Worm (Caenorhabditis elegans) whole organism, L4/young adult: ENCODE results near the gene F09F7.5.

Experiments
- W03F9.2 ChIP-seq: fragments of 150-350 bp; optimal IDR thresholded peaks from 2 replicates; lab custom pipeline; 2014; ENCODE audit warnings: missing biosample characterization, missing genetic modification characterization
- dao-5 ChIP-seq: sonication (generic microtip); optimal IDR thresholded peaks from 2 replicates; lab custom pipeline; 2016; ENCODE audit warnings: missing genotype, missing genetic modification characterization, moderate library complexity, missing compliant biosample characterization
- him-1 ChIP-seq: sonication (generic microtip); optimal IDR thresholded peaks from 2 replicates; lab custom pipeline; 2016; ENCODE audit warnings: missing genotype, missing genetic modification reagents, missing genetic modification characterization, missing compliant biosample characterization

F09F7.5 gene

DNA sequence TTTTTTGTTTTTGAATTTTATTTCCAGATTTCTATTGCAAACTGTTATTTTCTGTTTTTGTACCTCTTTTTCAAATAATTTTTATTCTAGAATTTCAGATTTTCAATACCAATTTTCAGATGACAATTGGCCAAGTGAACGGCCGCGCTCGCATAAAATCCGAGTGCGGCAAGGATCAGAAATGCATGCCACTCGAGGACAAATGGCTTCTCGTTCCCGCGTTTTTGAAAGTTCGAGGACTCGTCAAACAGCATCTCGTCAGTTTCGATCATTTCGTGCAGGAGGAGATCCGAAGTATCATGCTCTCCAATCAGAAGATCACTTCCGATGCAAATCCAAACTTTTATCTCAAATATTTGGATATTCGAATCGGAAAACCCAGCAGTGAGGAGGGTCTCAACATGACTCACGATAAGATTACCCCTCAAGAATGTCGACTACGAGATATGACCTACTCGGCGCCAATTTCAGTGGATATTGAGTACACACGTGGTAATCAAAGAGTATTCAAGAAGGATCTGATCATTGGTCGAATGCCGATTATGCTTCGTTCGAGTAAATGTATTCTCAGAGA lies 10.5 kb downstream of the F09F7.5 start, which contains the start of gene rpc-2:
TSS of gene rpc-2 (plus strand) at position 120 of the 574 bp plus-strand sequence.
- no peak for TF ChIP-seq W03F9.2
- TF ChIP-seq him-1 (tag; lab: Kevin White, UChicago), result no peak
- TF ChIP-seq dao-5 (tag; lab: Kevin White, UChicago), result no peak

DNA sequence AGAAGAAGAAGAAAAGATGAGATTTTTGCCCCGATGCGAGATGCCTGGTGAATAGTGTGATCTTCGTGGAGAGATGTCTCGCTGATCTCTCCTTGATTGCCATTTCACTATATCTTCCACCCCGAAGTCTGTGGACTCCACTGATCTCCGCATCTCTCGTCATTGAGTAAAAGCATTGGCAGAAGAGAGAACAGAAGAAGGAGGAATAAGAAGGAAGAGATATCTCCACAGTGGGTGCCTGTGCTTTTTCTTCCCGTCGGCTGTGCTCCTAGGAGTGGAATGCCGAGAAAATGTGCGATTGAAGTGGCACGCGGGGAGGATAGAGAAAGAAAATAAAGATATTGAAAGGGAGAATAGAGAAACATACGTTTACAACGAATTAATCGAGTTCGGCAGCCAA lies 16.9 kb downstream of the F09F7.5 start:
- TF ChIP-seq dao-5 (tag; lab: Kevin White, UChicago) (no peak), him-1 (tag; lab: Kevin White, UChicago) (no peak), W03F9.2 (no peak)

DNA sequence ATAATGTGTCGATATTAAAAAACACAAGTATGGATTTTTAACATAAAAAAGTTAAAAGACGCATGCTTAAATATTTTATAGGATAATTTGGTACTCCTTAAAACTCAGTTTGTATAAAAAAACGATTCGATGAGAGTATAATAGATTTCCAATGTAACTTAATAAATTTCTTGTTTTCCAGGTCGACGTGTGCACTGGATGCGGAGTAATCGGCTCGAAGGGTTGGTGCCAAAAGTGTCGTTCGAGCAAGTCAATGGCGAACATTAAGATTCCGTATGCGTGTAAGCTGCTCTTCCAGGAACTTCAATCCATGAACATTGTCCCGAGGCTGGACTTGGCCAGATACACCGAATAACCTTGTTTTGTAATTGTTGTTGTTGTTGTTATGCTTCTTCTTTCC lies 17.5 kb downstream of the F09F7.5 start:
- TF ChIP-seq him-1 (tag; lab: Kevin White, UChicago), result no peak
- no peak for TF ChIP-seq W03F9.2
- no peak for TF ChIP-seq dao-5 (tag; lab: Kevin White, UChicago)

DNA sequence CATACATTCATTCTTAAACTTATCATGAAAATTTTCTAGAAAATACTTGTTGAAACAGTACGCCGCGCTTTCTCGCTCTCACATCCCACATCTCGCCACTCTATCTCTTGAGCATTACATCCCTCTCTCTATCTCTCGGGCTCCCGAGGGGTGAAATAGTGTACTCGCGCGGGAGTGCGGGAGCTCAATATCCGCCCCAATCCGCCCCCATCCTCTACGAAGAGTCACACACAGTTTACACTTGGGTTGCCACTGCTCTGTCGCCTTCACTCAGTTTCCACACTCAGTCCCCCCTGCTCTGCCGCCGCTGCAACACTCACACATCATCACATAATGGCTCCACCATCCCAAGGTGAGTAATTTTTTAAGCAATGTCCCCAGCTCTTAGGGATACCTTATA lies 18.0 kb downstream of the F09F7.5 start, which contains the start of gene mlc-3:
TSS of gene mlc-3 (plus strand) at position 227 of the 400 bp plus-strand sequence.
- TF ChIP-seq W03F9.2 (no peak), him-1 (tag; lab: Kevin White, UChicago) (no peak), dao-5 (tag; lab: Kevin White, UChicago) (no peak)

DNA sequence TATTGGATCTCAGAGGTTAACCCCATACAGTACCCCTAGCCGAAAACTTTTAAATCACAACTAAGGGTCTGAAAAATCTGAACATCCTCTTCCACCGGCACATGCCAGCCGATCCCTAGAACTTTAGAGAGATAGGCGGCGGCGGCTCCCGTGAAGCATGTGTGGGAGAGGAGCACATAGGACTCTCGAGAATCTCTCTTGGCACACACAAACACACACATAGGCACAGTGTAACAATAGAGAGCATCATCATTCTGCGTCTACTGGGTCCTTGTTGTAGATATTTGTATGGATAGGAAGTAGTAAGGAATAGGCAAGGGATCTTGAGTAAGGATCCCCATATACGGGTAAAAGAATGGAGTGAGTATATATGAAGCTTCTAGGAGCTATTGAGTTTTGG lies 18.9 kb downstream of the F09F7.5 start:
- TF ChIP-seq dao-5 (tag; lab: Kevin White, UChicago), result no peak
- TF ChIP-seq him-1 (tag; lab: Kevin White, UChicago), result no peak
- no peak for TF ChIP-seq W03F9.2

DNA sequence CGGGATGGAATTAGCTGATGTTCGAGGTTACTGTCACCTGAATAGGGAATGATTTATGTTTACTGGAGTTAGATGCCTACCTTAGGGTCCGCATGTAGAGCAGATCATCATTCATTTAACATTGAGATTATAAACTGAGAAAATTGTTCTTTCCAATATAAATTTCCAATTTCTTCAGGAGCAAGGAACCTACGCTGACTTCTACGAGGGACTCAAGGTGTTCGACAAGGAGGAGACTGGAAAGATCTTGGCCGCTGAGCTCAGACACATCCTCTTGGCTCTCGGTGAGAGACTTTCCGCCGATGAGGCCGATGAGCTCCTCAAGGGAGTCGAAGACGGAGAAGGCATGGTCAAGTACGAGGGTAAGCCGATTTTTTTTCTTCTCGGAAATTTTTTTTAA lies 19.7 kb downstream of the F09F7.5 start:
- no peak for TF ChIP-seq W03F9.2
- TF ChIP-seq dao-5 (tag; lab: Kevin White, UChicago), result no peak
- TF ChIP-seq him-1 (tag; lab: Kevin White, UChicago), result no peak

DNA sequence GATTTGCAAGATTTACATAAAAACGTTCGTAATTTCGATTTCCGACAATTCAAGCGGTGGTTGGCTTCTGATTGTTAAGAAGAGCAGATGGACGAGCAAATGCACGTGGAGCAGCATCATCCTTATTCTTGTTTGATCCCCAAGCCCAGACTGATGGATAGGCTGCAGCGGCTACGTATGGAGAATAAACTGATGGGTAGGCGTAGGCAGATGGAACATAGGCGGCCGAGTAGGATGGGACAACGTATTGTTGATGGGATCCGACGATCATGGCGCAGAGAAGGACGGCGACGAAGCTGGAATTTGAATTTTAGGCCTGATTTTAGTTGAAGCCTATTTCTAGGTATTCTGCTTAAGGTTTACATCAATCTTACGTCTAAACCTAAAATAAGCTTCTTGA lies 21.5 kb downstream of the F09F7.5 start:
- TF ChIP-seq dao-5 (tag; lab: Kevin White, UChicago) (no peak), W03F9.2 (no peak), him-1 (tag; lab: Kevin White, UChicago) (no peak)

DNA sequence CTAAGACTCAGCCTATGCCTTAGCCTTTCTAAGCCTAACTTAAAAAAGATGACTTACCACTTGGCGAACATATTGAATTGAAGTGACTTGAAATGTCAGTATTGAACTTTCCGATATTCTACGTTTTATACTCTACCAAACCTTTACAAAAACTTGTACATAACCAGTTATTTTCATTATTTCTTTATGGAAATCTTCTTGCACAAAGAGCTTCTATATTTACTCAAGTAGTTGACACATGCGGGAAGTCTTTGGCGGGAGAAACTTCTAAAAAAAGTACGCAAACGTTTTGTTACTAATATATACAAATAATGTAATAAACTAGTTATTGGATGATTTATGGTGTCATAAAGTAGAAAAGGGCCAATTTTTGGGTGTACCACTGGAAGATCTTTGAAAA lies 21.9 kb downstream of the F09F7.5 start, which contains the start of gene nspb-12:
TSS of gene nspb-12 (minus strand) at position 101 of the 400 bp plus-strand sequence.
- no peak for TF ChIP-seq W03F9.2
- no peak for TF ChIP-seq dao-5 (tag; lab: Kevin White, UChicago)
- TF ChIP-seq him-1 (tag; lab: Kevin White, UChicago), result no peak

DNA sequence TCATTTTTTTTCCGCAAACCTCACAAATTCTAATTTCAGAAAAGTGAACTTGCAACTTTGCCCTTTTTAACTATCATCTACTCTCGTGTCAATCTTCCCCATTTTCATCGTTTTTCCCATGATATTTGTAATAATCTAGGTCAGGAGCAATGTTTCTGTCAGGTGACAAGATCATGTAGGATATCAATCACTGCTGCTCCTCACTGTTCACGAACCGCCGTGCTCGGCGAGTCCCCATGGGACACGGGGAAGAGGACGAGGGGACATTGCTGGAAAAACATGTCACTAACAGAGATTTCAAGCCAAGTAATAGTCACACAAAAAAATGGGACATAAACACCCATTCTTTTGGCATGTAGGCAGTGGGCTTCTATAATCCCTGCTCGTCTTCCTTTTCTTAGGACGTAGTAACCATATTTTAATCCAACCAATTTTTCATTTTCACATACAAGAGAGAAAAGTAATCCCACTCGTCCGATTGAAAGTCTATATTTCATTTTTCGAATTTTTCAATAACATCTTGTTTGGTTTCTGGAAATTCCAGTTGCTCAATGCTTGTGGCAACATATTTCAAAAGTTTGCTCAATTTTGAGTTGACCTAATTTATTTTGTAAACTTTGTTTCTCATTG lies 24.1 kb downstream of the F09F7.5 start:
- no peak for TF ChIP-seq dao-5 (tag; lab: Kevin White, UChicago)
- no peak for TF ChIP-seq W03F9.2
- no peak for TF ChIP-seq him-1 (tag; lab: Kevin White, UChicago)

DNA sequence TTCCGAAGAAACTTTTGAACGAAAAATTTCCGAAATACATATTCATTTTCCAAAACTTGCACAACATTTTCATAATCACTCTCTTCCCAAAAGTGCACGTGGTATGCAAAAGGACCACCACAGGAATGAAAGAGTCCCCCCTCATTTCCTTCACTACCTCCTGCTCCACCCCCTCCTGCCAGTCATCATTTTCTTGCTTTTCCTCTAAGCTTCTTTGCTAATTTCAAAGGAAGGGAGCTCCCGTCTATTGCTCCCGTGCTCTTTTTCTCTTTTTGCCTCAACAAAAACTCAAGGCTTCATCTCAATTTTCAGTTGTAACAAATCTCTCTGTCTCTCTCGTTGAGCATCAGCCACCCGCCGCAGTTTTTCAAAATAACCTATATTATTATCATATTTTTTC lies 26.0 kb downstream of the F09F7.5 start:
- no peak for TF ChIP-seq dao-5 (tag; lab: Kevin White, UChicago)
- no peak for TF ChIP-seq W03F9.2
- no peak for TF ChIP-seq him-1 (tag; lab: Kevin White, UChicago)

DNA sequence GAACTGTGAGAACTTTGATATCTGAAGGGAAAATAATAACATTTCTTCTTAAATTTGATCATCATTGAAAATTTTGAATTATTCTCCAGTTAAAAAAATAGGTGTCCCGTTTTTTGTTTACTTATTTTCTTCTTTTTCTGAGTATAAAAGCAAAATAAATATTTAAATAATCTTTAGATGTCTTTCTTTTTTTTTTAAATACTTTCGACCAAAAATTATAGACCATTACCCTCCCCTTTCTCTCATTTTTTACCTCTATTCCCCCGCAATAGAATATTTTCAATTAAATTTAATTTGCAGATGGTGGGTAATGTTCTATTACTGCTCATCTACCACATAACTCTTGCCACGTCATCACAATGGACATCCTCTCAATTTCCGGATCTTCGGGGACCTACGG lies 26.9 kb downstream of the F09F7.5 start, which contains the start of gene molo-1:
TSS of gene molo-1 (plus strand) at position 301 of the 400 bp plus-strand sequence.
- TF ChIP-seq dao-5 (tag; lab: Kevin White, UChicago) (no peak), W03F9.2 (no peak), him-1 (tag; lab: Kevin White, UChicago) (no peak)

DNA sequence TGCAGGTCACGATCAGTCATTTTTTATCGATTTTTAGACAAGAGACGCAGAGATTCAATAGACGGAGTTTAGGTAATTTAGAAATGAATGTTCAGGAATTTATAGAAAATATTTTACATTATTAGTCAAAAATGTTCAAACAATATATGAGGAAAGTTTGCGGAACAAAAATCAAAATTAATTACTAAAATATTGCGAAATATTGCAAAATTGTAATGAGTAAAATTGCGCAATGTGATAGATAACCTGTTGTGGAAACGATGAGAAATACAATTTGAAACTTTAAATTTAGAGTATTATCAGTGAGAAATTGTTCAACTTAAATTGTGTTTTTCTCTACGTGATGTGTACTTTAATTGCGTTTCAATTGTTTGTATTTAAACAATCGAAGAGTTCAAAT lies 34.3 kb downstream of the F09F7.5 start, which contains the start of gene F56D2.5:
TSS of gene F56D2.5 (minus strand) at position 371 of the 400 bp plus-strand sequence.
- TF ChIP-seq him-1 (tag; lab: Kevin White, UChicago) (no peak), dao-5 (tag; lab: Kevin White, UChicago) (no peak), W03F9.2 (no peak)

DNA sequence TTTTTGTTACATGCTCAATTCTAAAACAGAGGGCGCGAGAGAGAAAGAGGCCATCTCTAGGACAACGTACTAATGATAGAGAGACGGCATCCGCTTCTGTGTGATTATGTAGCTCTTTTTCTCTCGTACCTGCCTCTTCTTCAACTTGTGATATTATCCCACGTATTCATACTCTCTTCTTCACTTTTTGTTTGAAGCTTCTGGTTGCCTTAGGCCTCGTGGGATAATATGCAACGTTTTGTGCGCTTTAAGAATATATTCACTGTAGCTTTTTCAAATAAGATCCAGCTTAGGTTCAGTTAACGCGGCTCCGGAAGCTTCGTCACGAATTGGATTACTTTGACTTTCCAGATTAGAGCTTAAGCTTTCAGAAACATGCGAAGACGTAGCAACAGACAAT lies 36.0 kb downstream of the F09F7.5 start, which contains the start of the genes F56D2.8 and uev-2:
TSS of gene F56D2.8 (minus strand) at position 101 of the 400 bp plus-strand sequence.
TSS of gene uev-2 (plus strand) at position 360 of the 400 bp plus-strand sequence.
- TF ChIP-seq W03F9.2 (no peak), him-1 (tag; lab: Kevin White, UChicago) (no peak), dao-5 (tag; lab: Kevin White, UChicago) (no peak)

DNA sequence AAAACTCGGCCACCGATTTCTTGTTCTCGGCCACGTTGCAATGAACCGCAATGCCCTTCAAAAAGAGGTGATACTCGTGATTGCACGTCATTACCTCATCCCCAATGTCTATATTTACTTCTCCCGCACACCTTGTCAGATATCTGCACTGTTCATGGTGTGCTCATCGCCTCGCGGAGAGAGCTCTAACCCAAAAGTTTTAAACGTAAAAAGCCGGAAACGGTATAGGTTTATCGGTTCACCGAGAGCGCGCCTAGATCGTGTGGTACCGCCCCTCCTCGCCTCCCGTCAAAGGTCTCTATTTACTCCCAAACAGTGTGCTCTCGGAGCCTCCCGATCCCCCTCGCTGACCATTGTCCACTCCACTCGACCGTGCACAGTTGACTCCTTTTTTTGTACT lies 37.9 kb downstream of the F09F7.5 start, which contains the start of gene F56D2.3:
TSS of gene F56D2.3 (plus strand) at position 301 of the 400 bp plus-strand sequence.
- TF ChIP-seq dao-5 (tag; lab: Kevin White, UChicago) (no peak), W03F9.2 (no peak), him-1 (tag; lab: Kevin White, UChicago) (no peak)
